Fruit fly (Drosophila melanogaster) Kc167 (cell line): ENCODE measurements around the gene CG17075.

Experiments used
- Sin3A ChIP-seq: fragments of >200 bp; optimal IDR thresholded peaks from 2 replicates; lab custom pipeline; 2018; ENCODE audit warnings: missing external identifiers
- h ChIP-seq: fragments of >200 bp; optimal IDR thresholded peaks from 3 replicates; lab custom pipeline; 2018; ENCODE audit warnings: missing external identifiers
- insv ChIP-seq: fragments of >200 bp; optimal IDR thresholded peaks from 3 replicates; lab custom pipeline; 2018; ENCODE audit warnings: missing external identifiers
- psq ChIP-seq: fragments of >200 bp; optimal IDR thresholded peaks from 2 replicates; lab custom pipeline; 2017; ENCODE audit warnings: missing external identifiers
- ttk ChIP-seq: sonication (Bioruptor generic); optimal IDR thresholded peaks from 2 replicates; lab custom pipeline; 2017; ENCODE audit warnings: missing external identifiers

- TF ChIP-seq Sin3A (no peak), psq (lab: Kevin White, UChicago) (no peak), insv (lab: Kevin White, UChicago) (no peak), h (no peak), ttk (lab: Kevin White, UChicago) (no peak)
These were observed 32.7 kb upstream of the CG17075 start for dm6 chr2L:300006-300405.
